Worm (Caenorhabditis elegans) whole organism, L4 larva: ENCODE data around the gene srh-48.

Experiments
- aly-2 ChIP-seq: sonication (generic microtip); optimal IDR thresholded peaks from 2 replicates; lab custom pipeline; 2018; ENCODE audit warnings: missing biosample characterization, missing genetic modification characterization
- ama-1 ChIP-seq: fragments of 150-350 bp; optimal IDR thresholded peaks from 2 replicates; lab custom pipeline; 2014; ENCODE audit warnings: inconsistent platforms, mixed read lengths
- dpl-1 ChIP-seq: fragments of 150-350 bp; optimal IDR thresholded peaks from 2 replicates; lab custom pipeline; 2014; ENCODE audit warnings: missing biosample characterization, missing genetic modification reagents, missing genetic modification characterization
- lin-13 ChIP-seq: fragments of 150-350 bp; optimal IDR thresholded peaks from 2 replicates; lab custom pipeline; 2014; ENCODE audit warnings: missing biosample characterization, missing genetic modification reagents, missing genetic modification characterization
- lsy-2 ChIP-seq, 2 experiments: fragments of 150-350 bp in 1 of 2; sonication (generic microtip) in 1 of 2; optimal IDR thresholded peaks; 2 replicates each; lab custom pipeline; 2014 to 2017; ENCODE audit warnings: missing biosample characterization in 2 of 2, missing genetic modification characterization in 2 of 2
- nhr-77 ChIP-seq: fragments of 150-350 bp; optimal IDR thresholded peaks from 2 replicates; lab custom pipeline; 2014; ENCODE audit warnings: missing biosample characterization, missing genetic modification characterization
- pha-4 ChIP-seq, 2 experiments: fragments of 150-350 bp in 1 of 2; fragments of 200-800 bp in 1 of 2; sonication (Bioruptor generic) in 1 of 2; IDR thresholded peaks in 1 of 2; optimal IDR thresholded peaks in 1 of 2; 2 replicates each; pipeline versions ENCODE4 v1.3.6 to Lab custom; 2014 to 2022; ENCODE audit warnings: missing genetic modification characterization in 2 of 2, missing genetic modification reagents in 2 of 2, missing biosample characterization in 1 of 2, missing compliant biosample characterization in 1 of 2
- php-3 ChIP-seq: fragments of 200-800 bp; sonication (Bioruptor generic); IDR thresholded peaks from 2 replicates; pipeline ENCODE4 v1.3.6; 2022; ENCODE audit warnings: missing genetic modification reagents, missing genetic modification characterization, missing compliant biosample characterization
- pqm-1 ChIP-seq: sonication (generic microtip); optimal IDR thresholded peaks from 2 replicates; lab custom pipeline; 2017; ENCODE audit warnings: missing biosample characterization, missing genetic modification characterization
- sdz-12 ChIP-seq: fragments of 200-800 bp; sonication (Bioruptor generic); optimal IDR thresholded peaks from 2 replicates; lab custom pipeline; 2018; ENCODE audit warnings: mild to moderate bottlenecking, missing genetic modification characterization, missing compliant biosample characterization
- skn-1 ChIP-seq: fragments of 150-350 bp; optimal IDR thresholded peaks from 2 replicates; lab custom pipeline; 2014; ENCODE audit warnings: missing biosample characterization, missing genetic modification characterization
- vab-7 ChIP-seq: fragments of 200-800 bp; sonication (Bioruptor generic); IDR thresholded peaks from 2 replicates; pipeline ENCODE4 v1.3.6; 2022; ENCODE audit warnings: missing genetic modification reagents, missing genetic modification characterization, missing compliant biosample characterization
- zag-1 ChIP-seq: fragments of 150-350 bp; optimal IDR thresholded peaks from 2 replicates; lab custom pipeline; 2014; ENCODE audit warnings: missing biosample characterization, missing genetic modification characterization
- zfp-2 ChIP-seq: sonication (generic microtip); optimal IDR thresholded peaks from 2 replicates; lab custom pipeline; 2016; ENCODE audit warnings: mild to moderate bottlenecking, missing genetic modification characterization, missing compliant biosample characterization

ce11 chrII:9369394-9369793, 10.5 kb upstream of the srh-48 start:
- TF ChIP-seq ama-1 (lab: Kevin White, UChicago) (no peak), skn-1 (tag; lab: Kevin White, UChicago) (no peak), aly-2 (tag; lab: Kevin White, UChicago) (no peak), nhr-77 (tag; lab: Kevin White, UChicago) (no peak), vab-7 (GFP tag; lab: Robert Waterston, UW) (no peak), php-3 (GFP tag; lab: Robert Waterston, UW) (no peak), pha-4 (GFP tag; IDR thresholded peaks at IDR 0.05; lab: Robert Waterston, UW) (no peak), pha-4 (tag; optimal IDR thresholded peaks at IDR 0.05; lab: Kevin White, UChicago) (no peak), sdz-12 (GFP tag; lab: Kevin White, UChicago) (no peak), zag-1 (tag; lab: Kevin White, UChicago) (no peak), lin-13 (no peak), zfp-2 (tag; lab: Kevin White, UChicago) (no peak), dpl-1 (GFP tag; lab: Kevin White, UChicago) (no peak), lsy-2 (tag; optimal IDR thresholded peaks at IDR 0.05; lab: Kevin White, UChicago) (no peak), pqm-1 (tag; lab: Kevin White, UChicago) (no peak)
